Worm (Caenorhabditis elegans): ENCODE measurements around the gene F46G10.2.

The F46G10.2 gene

ce11 chrX:13359800-13360199 lies 37.0 kb downstream of the F46G10.2 start (continued):
- TF ChIP-seq mxl-3 (GFP tag; optimal IDR thresholded peaks at IDR 0.05) = peak; percentile 79
- peak in 1 of 2 experiments; percentile 91 for TF ChIP-seq hif-1 (tag; optimal IDR thresholded peaks at IDR 0.05)
- TF ChIP-seq madf-9 (GFP tag; conservative IDR thresholded peaks at IDR 0.05) = no peak
- no peak for TF ChIP-seq jun-1 (tag; optimal IDR thresholded peaks at IDR 0.05)
- TF ChIP-seq nhr-111 (GFP tag; optimal IDR thresholded peaks at IDR 0.05) = no peak
- no peak for TF ChIP-seq skn-1 (tag; optimal IDR thresholded peaks at IDR 0.05)
- TF ChIP-seq ceh-82 (tag; optimal IDR thresholded peaks at IDR 0.05) = no peak
- TF ChIP-seq snpc-1.2 (GFP tag; IDR thresholded peaks at IDR 0.05) = no peak
- TF ChIP-seq dmd-9 (GFP tag; IDR thresholded peaks at IDR 0.05) = no peak
- TF ChIP-seq aha-1 (tag) = peak; percentile 99
- peak; percentile 18 for TF ChIP-seq nhr-28 (tag; optimal IDR thresholded peaks at IDR 0.05)
- no peak for TF ChIP-seq ceh-62 (tag; optimal IDR thresholded peaks at IDR 0.05)
- TF ChIP-seq hlh-30 (tag; optimal IDR thresholded peaks at IDR 0.05; ENCODE audit: insufficient read depth) = peak; percentile 67
- TF ChIP-seq mdt-29 (GFP tag; IDR thresholded peaks at IDR 0.05) = peak; percentile 50; the same call in 1 of the 2 replicates
- no peak for TF ChIP-seq rbr-2 (tag; optimal IDR thresholded peaks at IDR 0.05)
- TF ChIP-seq lin-1 (GFP tag; IDR thresholded peaks at IDR 0.05) = no peak
- TF ChIP-seq dve-1 (tag; optimal IDR thresholded peaks at IDR 0.05; ENCODE audit: insufficient read depth) = peak; percentile 67
- no peak for TF ChIP-seq ama-1 (optimal IDR thresholded peaks at IDR 0.05)
- TF ChIP-seq php-3 (GFP tag; IDR thresholded peaks at IDR 0.05) = no peak
- no peak for TF ChIP-seq mes-2 (tag; optimal IDR thresholded peaks at IDR 0.05; ENCODE audit: poor library complexity, severe bottlenecking)
- TF ChIP-seq F26F4.8 (GFP tag; conservative IDR thresholded peaks at IDR 0.05) = no peak
- TF ChIP-seq nhr-76 (tag; optimal IDR thresholded peaks at IDR 0.05) = no peak
- TF ChIP-seq dmd-8 (GFP tag; IDR thresholded peaks at IDR 0.05) = no peak
- TF ChIP-seq pqm-1 (tag; optimal IDR thresholded peaks at IDR 0.05) = no peak
- TF ChIP-seq ceh-28 (tag; optimal IDR thresholded peaks at IDR 0.05) = no peak
- TF ChIP-seq daf-8 (GFP tag; IDR thresholded peaks at IDR 0.05) = no peak
- TF ChIP-seq snpc-4 (tag; optimal IDR thresholded peaks at IDR 0.05) = no peak
- no peak for TF ChIP-seq lin-15B (tag; optimal IDR thresholded peaks at IDR 0.05)
- no peak for TF ChIP-seq attf-4 (tag; optimal IDR thresholded peaks at IDR 0.05)
- TF ChIP-seq daf-19 (GFP tag; conservative IDR thresholded peaks at IDR 0.05) = no peak
- TF ChIP-seq tra-1 (GFP tag; IDR thresholded peaks at IDR 0.05) = 0 out of 2 replicates have a peak, but pooled peaks have one; percentile 23
- peak; percentile 93 for TF ChIP-seq mxl-2 (GFP tag; conservative IDR thresholded peaks at IDR 0.05)
- no peak for TF ChIP-seq Y105C5A.15 (GFP tag; IDR thresholded peaks at IDR 0.05)
- TF ChIP-seq lsy-2 (tag; optimal IDR thresholded peaks at IDR 0.05) = peak in 1 of 2 experiments; percentile 27
- TF ChIP-seq daf-12 (tag; optimal IDR thresholded peaks at IDR 0.05) = no peak
- no peak for TF ChIP-seq zip-2 (tag; optimal IDR thresholded peaks at IDR 0.05)
- TF ChIP-seq zfp-2 (tag; optimal IDR thresholded peaks at IDR 0.05) = no peak
- TF ChIP-seq nhr-10 (tag; optimal IDR thresholded peaks at IDR 0.05) = no peak
- TF ChIP-seq arid-1 (GFP tag; conservative IDR thresholded peaks at IDR 0.05) = no peak
- TF ChIP-seq hmg-1.1 (GFP tag; IDR thresholded peaks at IDR 0.05) = no peak
- no peak for TF ChIP-seq zfp-3 (GFP tag; conservative IDR thresholded peaks at IDR 0.05)

ce11 chrX:13360632-13361031 lies 37.9 kb downstream of the F46G10.2 start:
- no peak for TF ChIP-seq zfp-2 (tag; optimal IDR thresholded peaks at IDR 0.05)
- peak; percentile 61 for TF ChIP-seq hlh-30 (tag; optimal IDR thresholded peaks at IDR 0.05; ENCODE audit: insufficient read depth)
- no peak for TF ChIP-seq dpl-1 (GFP tag; optimal IDR thresholded peaks at IDR 0.05)
- no peak for TF ChIP-seq snpc-4 (tag; optimal IDR thresholded peaks at IDR 0.05)
- no peak for TF ChIP-seq duxl-1 (tag; optimal IDR thresholded peaks at IDR 0.05; ENCODE audit: poor library complexity)
- peak; percentile 11 for TF ChIP-seq nhr-77 (tag; optimal IDR thresholded peaks at IDR 0.05)
- peak in 1 of 2 experiments; percentile 60 for TF ChIP-seq hif-1 (tag; optimal IDR thresholded peaks at IDR 0.05)
- no peak for TF ChIP-seq nhr-111 (GFP tag; optimal IDR thresholded peaks at IDR 0.05)
- TF ChIP-seq unc-62 (GFP tag; optimal IDR thresholded peaks at IDR 0.05 in 1 of 2) = peak in 1 of 2 experiments; percentile 89
- no peak for TF ChIP-seq unc-62 (tag; optimal IDR thresholded peaks at IDR 0.05)
- TF ChIP-seq zip-2 (tag; optimal IDR thresholded peaks at IDR 0.05) = no peak
- no peak for TF ChIP-seq madf-5 (GFP tag; IDR thresholded peaks at IDR 0.05)
- TF ChIP-seq mxl-3 (GFP tag; optimal IDR thresholded peaks at IDR 0.05) = peak; percentile 80
- no peak for TF ChIP-seq vab-7 (GFP tag; IDR thresholded peaks at IDR 0.05)
- no peak for TF ChIP-seq fos-1 (tag; optimal IDR thresholded peaks at IDR 0.05)
- no peak for TF ChIP-seq Y48G9A.11 (GFP tag; IDR thresholded peaks at IDR 0.05)
- no peak for TF ChIP-seq nhr-41 (GFP tag; IDR thresholded peaks at IDR 0.05)
- no peak for TF ChIP-seq aly-2 (tag; optimal IDR thresholded peaks at IDR 0.05)
- TF ChIP-seq tra-1 (GFP tag; IDR thresholded peaks at IDR 0.05) = peak; percentile 38; the same call in 1 of the 2 replicates
- no peak for TF ChIP-seq D1046.2 (GFP tag; IDR thresholded peaks at IDR 0.05)
